Fruit fly (Drosophila melanogaster) whole organism, adult: ENCODE results near the gene CG42674.
A peak's percentile ranks its signal among the peaks of the same experiment; 100 is the strongest.

Source experiments
- CG12768 ChIP-seq: fragments of 200-800 bp; sonication (Bioruptor generic); optimal IDR thresholded peaks from 2 replicates; lab custom pipeline; 2017; ENCODE audit warnings: missing biosample characterization, missing genetic modification characterization, mild to moderate bottlenecking, moderate library complexity, missing genetic modification reagents
- CG14711 ChIP-seq: fragments of 200-800 bp; sonication (Bioruptor generic); optimal IDR thresholded peaks from 2 replicates; lab custom pipeline; 2018; ENCODE audit warnings: missing biosample characterization, mild to moderate bottlenecking, missing genetic modification characterization, moderate library complexity
- CG1620 ChIP-seq: fragments of 200-800 bp; sonication (Bioruptor generic); optimal IDR thresholded peaks from 2 replicates; lab custom pipeline; 2016; ENCODE audit warnings: missing biosample characterization, missing genetic modification characterization
- CG33017 ChIP-seq: fragments of 200-800 bp; sonication (Bioruptor generic); optimal IDR thresholded peaks from 2 replicates; lab custom pipeline; 2018; ENCODE audit warnings: missing biosample characterization, mild to moderate bottlenecking, missing genetic modification characterization, moderate library complexity
- CG5204 ChIP-seq: fragments of 200-800 bp; sonication (Bioruptor generic); optimal IDR thresholded peaks from 2 replicates; lab custom pipeline; 2016; ENCODE audit warnings: missing biosample characterization, missing genetic modification characterization
- CG7101 ChIP-seq: fragments of 200-800 bp; sonication (Bioruptor generic); optimal IDR thresholded peaks from 2 replicates; lab custom pipeline; 2018; ENCODE audit warnings: missing biosample characterization, mild to moderate bottlenecking, missing genetic modification characterization, moderate library complexity
- Clk ChIP-seq: fragments of 200-800 bp; sonication (Bioruptor generic); optimal IDR thresholded peaks from 2 replicates; lab custom pipeline; 2017; ENCODE audit warnings: missing biosample characterization, missing genetic modification characterization
- Crg-1 ChIP-seq: fragments of 200-800 bp; sonication (Bioruptor generic); optimal IDR thresholded peaks from 2 replicates; lab custom pipeline; 2016; ENCODE audit warnings: missing biosample characterization, missing genetic modification characterization
- Hr96 ChIP-seq: fragments of 200-800 bp; sonication (Bioruptor generic); optimal IDR thresholded peaks from 2 replicates; lab custom pipeline; 2016; ENCODE audit warnings: missing biosample characterization, missing genetic modification characterization
- Mnt ChIP-seq: fragments of 200-800 bp; sonication (Bioruptor generic); optimal IDR thresholded peaks from 2 replicates; lab custom pipeline; 2016; ENCODE audit warnings: missing biosample characterization, mild to moderate bottlenecking, missing genetic modification characterization
- bab1 ChIP-seq: fragments of 200-800 bp; sonication (Bioruptor generic); optimal IDR thresholded peaks from 3 replicates; lab custom pipeline; 2019; ENCODE audit warnings: missing biosample characterization, mild to moderate bottlenecking, missing genetic modification characterization, moderate library complexity
- cic ChIP-seq: fragments of 200-800 bp; sonication (Bioruptor generic); optimal IDR thresholded peaks from 2 replicates; lab custom pipeline; 2017; ENCODE audit warnings: missing biosample characterization, mild to moderate bottlenecking, missing genetic modification characterization, moderate library complexity
- cnc ChIP-seq, 2 experiments: fragments of >200 bp; optimal IDR thresholded peaks; 2 replicates each; lab custom pipeline; 2017
- kay ChIP-seq: fragments of 200-800 bp; sonication (Bioruptor generic); peaks from one replicate; lab custom pipeline; 2016; ENCODE audit warnings: missing biosample characterization, missing genetic modification characterization, borderline replicate concordance
- ovo ChIP-seq: fragments of 200-800 bp; sonication (Bioruptor generic); optimal IDR thresholded peaks from 2 replicates; lab custom pipeline; 2016; ENCODE audit warnings: missing biosample characterization, missing genetic modification characterization
- pad ChIP-seq: fragments of 200-800 bp; sonication (Bioruptor generic); optimal IDR thresholded peaks from 3 replicates; lab custom pipeline; 2017; ENCODE audit warnings: missing biosample characterization, missing genetic modification characterization, mild to moderate bottlenecking, moderate library complexity, missing genetic modification reagents
- tj ChIP-seq: fragments of 200-800 bp; sonication (Bioruptor generic); optimal IDR thresholded peaks from 3 replicates; lab custom pipeline; 2017; ENCODE audit warnings: missing biosample characterization, mild to moderate bottlenecking, missing genetic modification characterization, moderate library complexity
- toe ChIP-seq: fragments of 200-800 bp; sonication (Bioruptor generic); optimal IDR thresholded peaks from 2 replicates; lab custom pipeline; 2016; ENCODE audit warnings: missing biosample characterization, missing genetic modification characterization

Gene CG42674

dm6 chr3L:20105794-20106193 lies 92.3 kb downstream of the CG42674 start, which contains the start of gene CG14185:
CG14185 (plus strand) TSS chr3L:20106094.
- TF ChIP-seq Mnt (GFP tag; lab: Kevin White, UChicago) (no peak), CG1620 (GFP tag; lab: Kevin White, UChicago) (no peak), cic (GFP tag; lab: Kevin White, UChicago) (no peak), cnc (optimal IDR thresholded peaks at IDR 0.05; lab: Kevin White, UChicago) (no peak), CG33017 (tag; lab: Kevin White, UChicago) (no peak), ovo (no peak), Hr96 (GFP tag; lab: Kevin White, UChicago) (no peak), CG5204 (GFP tag; lab: Kevin White, UChicago) (no peak), CG12768 (GFP tag; lab: Kevin White, UChicago) (no peak), CG7101 (tag; lab: Kevin White, UChicago) (no peak), pad (no peak), toe (GFP tag; lab: Kevin White, UChicago) (no peak), kay (GFP tag; lab: Kevin White, UChicago) (no peak), tj (GFP tag; lab: Kevin White, UChicago) (no peak), Crg-1 (no peak), bab1 (GFP tag; lab: Kevin White, UChicago) (no peak)

dm6 chr3L:20104543-20105046 lies 93.5 kb downstream of the CG42674 start:
- TF ChIP-seq CG1620 (GFP tag; lab: Kevin White, UChicago) (no peak), toe (GFP tag; lab: Kevin White, UChicago) (no peak), ovo (no peak), CG5204 (GFP tag; lab: Kevin White, UChicago) (no peak), Clk (GFP tag; lab: Kevin White, UChicago) (no peak), pad (peak; percentile 39)

- no peak for TF ChIP-seq CG1620 (GFP tag; lab: Kevin White, UChicago)
- TF ChIP-seq Hr96 (GFP tag; lab: Kevin White, UChicago) = no peak
- TF ChIP-seq Mnt (GFP tag; lab: Kevin White, UChicago) = no peak
- TF ChIP-seq cnc (optimal IDR thresholded peaks at IDR 0.05; lab: Kevin White, UChicago) = no peak
- no peak for TF ChIP-seq CG14711 (tag; lab: Kevin White, UChicago)
- no peak for TF ChIP-seq tj (GFP tag; lab: Kevin White, UChicago)
These were observed 94.2 kb downstream of the CG42674 start, which contains the start of gene CG14186 for dm6 chr3L:20103777-20104542. CG14186 (minus strand) TSS chr3L:20103827.
